Worm (Caenorhabditis elegans) whole organism, L2 larva: ENCODE data around the gene let-765.

ENCODE experiments used
- C34F6.9 ChIP-seq: fragments of 150-350 bp; optimal IDR thresholded peaks from 2 replicates; lab custom pipeline; 2014; ENCODE audit warnings: missing biosample characterization, missing genetic modification characterization
- F13H6.1 ChIP-seq: sonication (generic microtip); optimal IDR thresholded peaks from 2 replicates; lab custom pipeline; 2016; ENCODE audit warnings: missing genetic modification characterization, missing compliant biosample characterization
- R02D3.7 ChIP-seq: fragments of 150-350 bp; optimal IDR thresholded peaks from 2 replicates; lab custom pipeline; 2014; ENCODE audit warnings: missing biosample characterization, missing genetic modification characterization
- Y55F3AM.14 ChIP-seq: fragments of 200-800 bp; sonication (Bioruptor generic); optimal IDR thresholded peaks from 2 replicates; lab custom pipeline; 2018; ENCODE audit warnings: mild to moderate bottlenecking, missing genetic modification characterization, missing compliant biosample characterization
- ZK546.5 ChIP-seq: sonication (generic microtip); optimal IDR thresholded peaks from 2 replicates; lab custom pipeline; 2017; ENCODE audit warnings: missing biosample characterization, missing genetic modification characterization
- alr-1 ChIP-seq: fragments of 150-350 bp; optimal IDR thresholded peaks from 2 replicates; lab custom pipeline; 2014; ENCODE audit warnings: missing biosample characterization, missing genetic modification characterization
- aly-2 ChIP-seq: fragments of 150-350 bp; optimal IDR thresholded peaks from 2 replicates; lab custom pipeline; 2014; ENCODE audit warnings: missing biosample characterization, missing genetic modification characterization
- ama-1 ChIP-seq: fragments of 150-350 bp; optimal IDR thresholded peaks from 2 replicates; lab custom pipeline; 2018; ENCODE audit warnings: inconsistent platforms
- ceh-16 ChIP-seq: fragments of 150-350 bp; optimal IDR thresholded peaks from 2 replicates; lab custom pipeline; 2014; ENCODE audit warnings: missing biosample characterization, missing genetic modification characterization
- crh-2 ChIP-seq: sonication (generic microtip); optimal IDR thresholded peaks from 2 replicates; lab custom pipeline; 2017; ENCODE audit warnings: missing biosample characterization, missing genetic modification characterization
- dmd-4 ChIP-seq: sonication (generic microtip); optimal IDR thresholded peaks from 2 replicates; lab custom pipeline; 2017; ENCODE audit warnings: missing biosample characterization, missing genetic modification characterization
- egl-27 ChIP-seq: sonication (generic microtip); optimal IDR thresholded peaks from 3 replicates; lab custom pipeline; 2017; ENCODE audit warnings: missing biosample characterization, missing genetic modification reagents, missing genetic modification characterization
- elt-1 ChIP-seq: fragments of 150-350 bp; optimal IDR thresholded peaks from 2 replicates; lab custom pipeline; 2014; ENCODE audit warnings: missing biosample characterization, missing genetic modification characterization
- fos-1 ChIP-seq: fragments of 150-350 bp; optimal IDR thresholded peaks from 2 replicates; lab custom pipeline; 2014; ENCODE audit warnings: missing biosample characterization, missing genetic modification characterization
- lin-11 ChIP-seq: fragments of 150-350 bp; sonication (generic microtip); optimal IDR thresholded peaks from 2 replicates; lab custom pipeline; 2014; ENCODE audit warnings: missing biosample characterization, missing genetic modification characterization, inconsistent platforms, mixed read lengths
- lin-13 ChIP-seq: fragments of 150-350 bp; optimal IDR thresholded peaks from 2 replicates; lab custom pipeline; 2014; ENCODE audit warnings: missing biosample characterization, missing genetic modification reagents, missing genetic modification characterization
- lin-39 ChIP-seq: fragments of 150-350 bp; optimal IDR thresholded peaks from 2 replicates; lab custom pipeline; 2014; ENCODE audit warnings: missing biosample characterization, missing genetic modification reagents, missing genetic modification characterization
- lsy-2 ChIP-seq, 2 experiments: fragments of 150-350 bp in 1 of 2; sonication (generic microtip) in 1 of 2; optimal IDR thresholded peaks; 2 replicates each; lab custom pipeline; 2014 to 2017; ENCODE audit warnings: missing biosample characterization in 2 of 2, missing genetic modification characterization in 2 of 2
- mab-5 ChIP-seq: fragments of 150-350 bp; optimal IDR thresholded peaks from 2 replicates; lab custom pipeline; 2014; ENCODE audit warnings: missing biosample characterization, missing genetic modification characterization
- mbf-1 ChIP-seq: sonication (generic microtip); optimal IDR thresholded peaks from 2 replicates; lab custom pipeline; 2017; ENCODE audit warnings: missing biosample characterization, missing genetic modification characterization
- mdl-1 ChIP-seq, 2 experiments: fragments of 150-350 bp in 1 of 2; sonication (generic microtip) in 1 of 2; optimal IDR thresholded peaks; 2 replicates each; lab custom pipeline; 2017; ENCODE audit warnings: missing biosample characterization in 2 of 2, missing genetic modification characterization in 2 of 2
- nhr-10 ChIP-seq: sonication (generic microtip); optimal IDR thresholded peaks from 2 replicates; lab custom pipeline; 2017; ENCODE audit warnings: missing biosample characterization, missing genetic modification characterization
- nhr-11 ChIP-seq: fragments of 150-350 bp; optimal IDR thresholded peaks from 2 replicates; lab custom pipeline; 2014; ENCODE audit warnings: missing biosample characterization, missing genetic modification characterization
- nhr-12 ChIP-seq: fragments of 150-350 bp; optimal IDR thresholded peaks from 2 replicates; lab custom pipeline; 2014; ENCODE audit warnings: missing biosample characterization, missing genetic modification characterization
- nhr-129 ChIP-seq: fragments of 150-350 bp; optimal IDR thresholded peaks from 2 replicates; lab custom pipeline; 2014; ENCODE audit warnings: missing biosample characterization, missing genetic modification characterization
- nhr-21 ChIP-seq: fragments of 150-350 bp; optimal IDR thresholded peaks from 2 replicates; lab custom pipeline; 2014; ENCODE audit warnings: missing biosample characterization, missing genetic modification characterization
- nhr-23 ChIP-seq: fragments of 150-350 bp; optimal IDR thresholded peaks from 2 replicates; lab custom pipeline; 2014; ENCODE audit warnings: missing biosample characterization, missing genetic modification reagents, missing genetic modification characterization
- nhr-237 ChIP-seq: fragments of 150-350 bp; optimal IDR thresholded peaks from 2 replicates; lab custom pipeline; 2014; ENCODE audit warnings: missing biosample characterization, missing genetic modification characterization
- nhr-25 ChIP-seq: fragments of 150-350 bp; sonication (generic microtip); optimal IDR thresholded peaks from 3 replicates; lab custom pipeline; 2014; ENCODE audit warnings: missing biosample characterization, missing genetic modification characterization
- nhr-6 ChIP-seq: fragments of 150-350 bp; optimal IDR thresholded peaks from 2 replicates; lab custom pipeline; 2014; ENCODE audit warnings: missing biosample characterization, missing genetic modification characterization
- nhr-77 ChIP-seq: fragments of 150-350 bp; optimal IDR thresholded peaks from 2 replicates; lab custom pipeline; 2014; ENCODE audit warnings: missing biosample characterization, missing genetic modification characterization
- peb-1 ChIP-seq: fragments of 150-350 bp; optimal IDR thresholded peaks from 2 replicates; lab custom pipeline; 2014; ENCODE audit warnings: missing biosample characterization, missing genetic modification characterization
- sem-4 ChIP-seq: fragments of 150-350 bp; optimal IDR thresholded peaks from 2 replicates; lab custom pipeline; 2014; ENCODE audit warnings: missing biosample characterization, missing genetic modification reagents, missing genetic modification characterization
- skn-1 ChIP-seq: sonication (generic microtip); optimal IDR thresholded peaks from 2 replicates; lab custom pipeline; 2017; ENCODE audit warnings: missing biosample characterization, missing genetic modification characterization
- sma-3 ChIP-seq: sonication (generic microtip); optimal IDR thresholded peaks from 2 replicates; lab custom pipeline; 2016; ENCODE audit warnings: missing genetic modification reagents, missing genetic modification characterization, missing compliant biosample characterization
- sma-9 ChIP-seq, 2 experiments: fragments of 150-350 bp in 1 of 2; sonication (generic microtip) in 1 of 2; optimal IDR thresholded peaks; 2 replicates each; lab custom pipeline; 2014 to 2016; ENCODE audit warnings: missing genetic modification characterization in 2 of 2, mild to moderate bottlenecking in 1 of 2, missing biosample characterization in 1 of 2, missing compliant biosample characterization in 1 of 2, missing genetic modification reagents in 1 of 2, moderate library complexity in 1 of 2
- snpc-4 ChIP-seq: fragments of 150-350 bp; optimal IDR thresholded peaks from 2 replicates; lab custom pipeline; 2014; ENCODE audit warnings: missing biosample characterization, missing genetic modification characterization
- unc-39 ChIP-seq: fragments of 150-350 bp; optimal IDR thresholded peaks from 2 replicates; lab custom pipeline; 2014; ENCODE audit warnings: missing biosample characterization, missing genetic modification characterization
- unc-55 ChIP-seq: fragments of 150-350 bp; sonication (generic microtip); optimal IDR thresholded peaks from 3 replicates; lab custom pipeline; 2014; ENCODE audit warnings: missing biosample characterization, missing genetic modification reagents, missing genetic modification characterization
- unc-62 ChIP-seq: fragments of 150-350 bp; optimal IDR thresholded peaks from 2 replicates; lab custom pipeline; 2014; ENCODE audit warnings: missing biosample characterization, missing genetic modification reagents, missing genetic modification characterization
- zag-1 ChIP-seq: fragments of 150-350 bp; optimal IDR thresholded peaks from 2 replicates; lab custom pipeline; 2014; ENCODE audit warnings: missing biosample characterization, missing genetic modification characterization
- ztf-1 ChIP-seq: fragments of 200-800 bp; sonication (Bioruptor generic); conservative IDR thresholded peaks from 2 replicates; pipeline ENCODE4 v1.3.6; 2022; ENCODE audit warnings: missing genetic modification characterization, missing compliant biosample characterization
- ztf-11 ChIP-seq: sonication (generic microtip); optimal IDR thresholded peaks from 2 replicates; lab custom pipeline; 2017; ENCODE audit warnings: missing biosample characterization, missing genetic modification characterization
- ztf-4 ChIP-seq: fragments of 150-350 bp; optimal IDR thresholded peaks from 2 replicates; lab custom pipeline; 2014; ENCODE audit warnings: missing biosample characterization, missing genetic modification characterization

The let-765 gene

DNA sequence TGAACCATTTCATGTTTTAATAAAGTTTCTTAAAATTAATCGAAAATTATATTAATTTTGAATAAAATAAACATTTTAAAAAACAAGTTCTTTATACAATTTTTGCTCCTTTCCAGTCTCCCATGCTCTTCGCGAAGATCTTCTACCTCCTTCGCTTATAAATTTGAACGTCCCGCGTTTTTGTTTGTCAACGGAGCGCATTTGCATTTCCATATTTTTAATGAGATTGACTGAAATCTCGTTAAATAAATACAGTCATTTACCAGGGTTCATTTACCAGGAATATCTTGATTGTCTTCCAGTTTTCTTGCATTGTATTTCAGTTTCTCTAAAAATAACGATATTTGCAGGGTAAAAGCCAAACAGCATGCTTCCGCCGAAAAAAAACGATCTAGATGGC lies 14.1 kb upstream of the let-765 start, which contains the start of gene cmtr-2 (continued):
- no peak for TF ChIP-seq mbf-1
- no peak for TF ChIP-seq nhr-23 (tag; lab: Kevin White, UChicago)
- peak; percentile 7 for TF ChIP-seq nhr-21 (tag; lab: Kevin White, UChicago)
- TF ChIP-seq zag-1 (tag; lab: Kevin White, UChicago), result no peak
- no peak for TF ChIP-seq alr-1
- no peak for TF ChIP-seq nhr-25 (tag; lab: Kevin White, UChicago)
- no peak for TF ChIP-seq skn-1
- no peak for TF ChIP-seq egl-27 (tag; lab: Kevin White, UChicago)
- peak; percentile 23 to 77 for TF ChIP-seq lsy-2 (tag; optimal IDR thresholded peaks at IDR 0.05; lab: Kevin White, UChicago)
- no peak for TF ChIP-seq peb-1 (tag; lab: Kevin White, UChicago)
- no peak for TF ChIP-seq lin-39 (tag; lab: Kevin White, UChicago)
- TF ChIP-seq ztf-11 (tag; lab: Kevin White, UChicago), result no peak
- no peak for TF ChIP-seq F13H6.1
- no peak for TF ChIP-seq unc-39 (tag; lab: Kevin White, UChicago)
- no peak for TF ChIP-seq ama-1 (lab: Kevin White, UChicago)
- peak; percentile 28 for TF ChIP-seq sma-9 (GFP tag; optimal IDR thresholded peaks at IDR 0.05; lab: Kevin White, UChicago)
- no peak for TF ChIP-seq sma-9 (tag; optimal IDR thresholded peaks at IDR 0.05; lab: Kevin White, UChicago)
- no peak for TF ChIP-seq nhr-6 (tag; lab: Kevin White, UChicago)
- no peak for TF ChIP-seq ztf-1 (GFP tag; lab: Robert Waterston, UW)
- TF ChIP-seq lin-13 (GFP tag; lab: Kevin White, UChicago), result peak; percentile 38
- peak; percentile 27 for TF ChIP-seq fos-1 (tag; lab: Kevin White, UChicago)

DNA sequence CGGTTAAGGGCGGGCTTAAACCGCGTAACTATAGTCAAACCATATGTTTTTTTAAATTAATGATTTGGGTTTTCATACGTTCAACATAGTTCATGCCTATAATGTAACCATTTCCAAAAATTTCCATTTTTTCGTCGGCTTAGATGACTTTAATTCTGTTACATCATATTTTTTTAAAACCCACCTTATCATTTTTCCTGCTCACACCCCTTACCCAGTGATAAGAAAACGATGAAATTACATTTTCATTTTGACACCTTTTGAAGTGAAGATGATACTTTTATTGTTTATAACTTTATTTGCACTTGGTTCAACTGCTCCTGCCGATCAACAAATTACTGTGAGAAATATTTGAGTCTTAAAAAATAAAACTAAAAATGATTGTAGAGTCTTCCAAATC lies 11.3 kb upstream of the let-765 start, which contains the start of gene ctsa-4.2:
Gene ctsa-4.2, plus strand, starts transcription at position 247 of the 400 bp plus-strand sequence.
- TF ChIP-seq sem-4 (tag; lab: Kevin White, UChicago) (no peak), crh-2 (tag; lab: Kevin White, UChicago) (peak; percentile 14), sma-9 (GFP tag; optimal IDR thresholded peaks at IDR 0.05; lab: Kevin White, UChicago) (peak; percentile 20), sma-9 (tag; optimal IDR thresholded peaks at IDR 0.05; lab: Kevin White, UChicago) (no peak), fos-1 (tag; lab: Kevin White, UChicago) (peak; percentile 62), elt-1 (tag; lab: Kevin White, UChicago) (no peak), unc-62 (no peak), skn-1 (peak; percentile 82), R02D3.7 (tag; lab: Kevin White, UChicago) (no peak), nhr-129 (tag; lab: Kevin White, UChicago) (peak; percentile 32)

DNA sequence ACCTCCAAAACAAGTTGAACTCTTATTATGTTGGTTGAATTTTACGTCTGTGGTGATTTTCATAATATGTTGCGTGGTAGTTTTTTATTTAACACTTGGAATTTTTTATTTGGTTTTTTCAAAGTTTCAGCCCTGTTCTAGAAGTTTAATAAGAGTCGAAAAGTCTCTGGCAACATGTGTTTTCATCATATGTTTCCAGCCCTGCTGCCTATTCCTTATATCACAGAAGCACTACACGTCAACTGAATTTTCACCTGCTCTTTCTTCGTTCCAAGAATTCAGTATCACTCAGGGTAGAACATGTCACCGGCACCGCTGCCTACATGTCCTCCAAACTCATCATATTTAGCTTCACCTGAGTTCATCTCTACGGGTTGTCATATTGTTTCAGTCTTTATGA lies 9.5 kb upstream of the let-765 start, which contains the start of gene srh-40:
Gene srh-40, plus strand, starts transcription at position 301 of the 400 bp plus-strand sequence.
- TF ChIP-seq nhr-129 (tag; lab: Kevin White, UChicago) (no peak), R02D3.7 (tag; lab: Kevin White, UChicago) (no peak), egl-27 (tag; lab: Kevin White, UChicago) (no peak), nhr-10 (tag; lab: Kevin White, UChicago) (no peak), nhr-23 (tag; lab: Kevin White, UChicago) (no peak), Y55F3AM.14 (no peak)

DNA sequence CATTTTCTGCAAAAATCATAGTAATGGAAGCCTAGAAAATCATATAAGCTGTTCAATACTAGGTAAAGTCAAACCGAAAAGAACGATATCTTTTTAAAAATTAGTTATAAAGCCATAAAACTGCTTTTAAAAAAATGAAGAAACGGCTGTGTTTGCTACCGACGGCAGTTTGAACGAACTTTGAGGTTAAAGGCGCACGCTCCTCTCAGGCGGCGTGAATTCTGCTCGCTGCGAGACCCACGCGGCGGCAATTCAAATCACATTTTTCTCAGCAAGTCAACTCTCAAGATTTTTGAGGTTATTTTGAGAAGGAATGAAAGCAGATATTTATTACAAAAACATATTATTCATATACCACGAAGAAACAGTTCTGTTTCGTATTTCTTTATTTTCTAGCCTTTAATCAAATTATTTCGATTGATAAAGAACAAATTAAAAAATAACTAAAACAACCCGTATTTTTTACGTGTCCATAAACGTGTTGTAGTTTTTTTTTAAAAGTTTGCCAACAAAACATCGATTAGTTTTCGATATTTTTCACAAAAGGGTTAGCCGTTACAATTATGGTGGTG lies 7.2 kb upstream of the let-765 start, which contains the start of the genes mdh-2 and F20H11.4:
Gene mdh-2, minus strand, starts transcription at position 6 of the 572 bp plus-strand sequence.
Gene F20H11.4, plus strand, starts transcription at position 522 of the 572 bp plus-strand sequence.
- TF ChIP-seq nhr-10 (tag; lab: Kevin White, UChicago), result no peak
- TF ChIP-seq ceh-16 (tag; lab: Kevin White, UChicago), result no peak
- TF ChIP-seq dmd-4, result no peak
- peak; percentile 91 for TF ChIP-seq C34F6.9 (tag; lab: Kevin White, UChicago)
- TF ChIP-seq sma-9 (GFP tag; optimal IDR thresholded peaks at IDR 0.05; lab: Kevin White, UChicago), result peak; percentile 85
- no peak for TF ChIP-seq sma-9 (tag; optimal IDR thresholded peaks at IDR 0.05; lab: Kevin White, UChicago)
- TF ChIP-seq fos-1 (tag; lab: Kevin White, UChicago), result peak; percentile 54
- TF ChIP-seq nhr-12, result no peak
- peak; percentile 65 for TF ChIP-seq snpc-4 (tag; lab: Kevin White, UChicago)
- TF ChIP-seq lsy-2 (tag; optimal IDR thresholded peaks at IDR 0.05; lab: Kevin White, UChicago), result peak; percentile 55 to 90
- no peak for TF ChIP-seq unc-62
- no peak for TF ChIP-seq nhr-6 (tag; lab: Kevin White, UChicago)
- TF ChIP-seq crh-2 (tag; lab: Kevin White, UChicago), result peak; percentile 87
- no peak for TF ChIP-seq nhr-237 (tag; lab: Kevin White, UChicago)
- no peak for TF ChIP-seq R02D3.7 (tag; lab: Kevin White, UChicago)
- no peak for TF ChIP-seq unc-39 (tag; lab: Kevin White, UChicago)
- TF ChIP-seq nhr-77 (tag; lab: Kevin White, UChicago), result no peak
- TF ChIP-seq unc-55 (GFP tag; lab: Kevin White, UChicago), result peak; percentile 95
- peak; percentile 21 for TF ChIP-seq mab-5 (tag; lab: Kevin White, UChicago)
- TF ChIP-seq lin-11, result peak; percentile 83
- no peak for TF ChIP-seq ztf-1 (GFP tag; lab: Robert Waterston, UW)
- peak; percentile 77 for TF ChIP-seq sma-3 (GFP tag; lab: Kevin White, UChicago)
- peak; percentile 67 for TF ChIP-seq ama-1 (lab: Kevin White, UChicago)
- TF ChIP-seq ztf-4 (tag; lab: Kevin White, UChicago), result peak; percentile 24
- TF ChIP-seq skn-1, result no peak
- no peak for TF ChIP-seq aly-2 (tag; lab: Kevin White, UChicago)
- TF ChIP-seq ZK546.5 (tag; lab: Kevin White, UChicago), result peak; percentile 45
- TF ChIP-seq nhr-11 (tag; lab: Kevin White, UChicago), result no peak
- peak in 1 of 2 experiments; percentile 15 for TF ChIP-seq mdl-1 (tag; optimal IDR thresholded peaks at IDR 0.05; lab: Kevin White, UChicago)
- TF ChIP-seq nhr-21 (tag; lab: Kevin White, UChicago), result peak; percentile 67
- TF ChIP-seq F13H6.1, result peak; percentile 66
- TF ChIP-seq mbf-1, result no peak
